Fruit fly (Drosophila melanogaster): Measurements from ENCODE around the gene CG14683.

CG14683 gene

DNA sequence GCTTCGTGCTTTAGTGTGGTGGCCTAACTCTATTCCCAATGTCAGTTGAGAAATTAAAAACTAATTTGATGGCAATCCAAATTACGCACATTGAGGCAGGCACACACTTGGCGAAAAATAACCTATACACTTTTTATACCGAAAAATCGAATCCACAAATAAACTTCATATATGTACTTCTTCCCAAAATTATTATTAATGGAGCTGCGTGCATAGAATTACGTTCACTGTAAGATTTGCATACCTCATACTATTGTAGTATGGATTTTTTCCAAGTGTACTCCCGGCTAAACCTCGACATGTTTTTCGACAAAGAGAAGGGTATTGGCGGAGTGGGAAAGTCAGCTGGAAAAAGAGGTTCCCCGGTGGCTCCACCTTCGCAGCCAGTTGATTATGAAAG, 12.2 kb upstream of the CG14683 start (continued):
- no peak for TF ChIP-seq CG4617 (GFP tag; optimal IDR thresholded peaks at IDR 0.05; ENCODE audit: borderline replicate concordance)
- TF ChIP-seq CG12104 (GFP tag; optimal IDR thresholded peaks at IDR 0.05) = peak; percentile 40
- peak; percentile 3 for TF ChIP-seq CG13624 (GFP tag; optimal IDR thresholded peaks at IDR 0.05)
- TF ChIP-seq CG9437 (GFP tag; optimal IDR thresholded peaks at IDR 0.05) = peak; percentile 30
- TF ChIP-seq HLH54F (GFP tag; optimal IDR thresholded peaks at IDR 0.05) = peak; percentile 32
- TF ChIP-seq MESR4 (GFP tag; optimal IDR thresholded peaks at IDR 0.05) = no peak
- TF ChIP-seq Nf-YA (GFP tag; IDR thresholded peaks at IDR 0.05) = 0 out of 2 replicates have a peak, but pooled peaks have one; percentile 18
- TF ChIP-seq D (optimal IDR thresholded peaks at IDR 0.05) = no peak
- peak; percentile 50 for TF ChIP-seq D (GFP tag; optimal IDR thresholded peaks at IDR 0.05)
- TF ChIP-seq CG3726 (GFP tag; IDR thresholded peaks at IDR 0.05) = peak; percentile 68; the same call in 1 of the 3 replicates
- 0 out of 2 replicates have a peak, but pooled peaks have one; percentile 27 for TF ChIP-seq CkIIα-i1 (GFP tag; IDR thresholded peaks at IDR 0.05)
- no peak for TF ChIP-seq C15 (GFP tag; IDR thresholded peaks at IDR 0.05)
- TF ChIP-seq CG17361 (GFP tag; IDR thresholded peaks at IDR 0.05) = peak; percentile 75
- TF ChIP-seq CG16779 (GFP tag; IDR thresholded peaks at IDR 0.05) = no peak
- peak in 1 of 2 experiments; percentile 83 for TF ChIP-seq Hr51 (GFP tag; optimal IDR thresholded peaks at IDR 0.05)
- no peak for TF ChIP-seq klu (GFP tag; IDR thresholded peaks at IDR 0.05)
- peak; percentile 78 for TF ChIP-seq CG10366 (GFP tag; IDR thresholded peaks at IDR 0.05)
- TF ChIP-seq CG17186 (GFP tag; optimal IDR thresholded peaks at IDR 0.05) = no peak
- TF ChIP-seq tna (GFP tag; IDR thresholded peaks at IDR 0.05; ENCODE audit: partially characterized antibody) = no peak
- TF ChIP-seq Sry-δ (GFP tag; optimal IDR thresholded peaks at IDR 0.05) = peak; percentile 21
- TF ChIP-seq wdn (GFP tag; IDR thresholded peaks at IDR 0.05) = no peak
- TF ChIP-seq CG6689 (GFP tag; IDR thresholded peaks at IDR 0.05) = peak; percentile 72
- peak; percentile 3 for TF ChIP-seq odd (GFP tag; optimal IDR thresholded peaks at IDR 0.05)
- no peak for TF ChIP-seq pan (optimal IDR thresholded peaks at IDR 0.05)
- TF ChIP-seq pan (GFP tag; optimal IDR thresholded peaks at IDR 0.05 in 1 of 2, IDR thresholded peaks at IDR 0.05 in 1 of 2) = peak in 1 of 2 experiments; percentile 76
- no peak for TF ChIP-seq BtbVII (GFP tag; optimal IDR thresholded peaks at IDR 0.05)
- 0 out of 3 replicates have a peak, but pooled peaks have one; percentile 17 for TF ChIP-seq CG7357 (GFP tag; IDR thresholded peaks at IDR 0.05)
- peak; percentile 19 for TF ChIP-seq CTCF (GFP tag; optimal IDR thresholded peaks at IDR 0.05)
- peak; percentile 16 for TF ChIP-seq tio (GFP tag; optimal IDR thresholded peaks at IDR 0.05)
- TF ChIP-seq trem (tag; optimal IDR thresholded peaks at IDR 0.05) = peak; percentile 7
- peak; percentile 57 for TF ChIP-seq lilli (GFP tag; optimal IDR thresholded peaks at IDR 0.05)
- peak; percentile 72 for TF ChIP-seq tap (tag; optimal IDR thresholded peaks at IDR 0.05)
- 0 out of 3 replicates have a peak, but pooled peaks have one; percentile 47 for TF ChIP-seq otp (GFP tag; IDR thresholded peaks at IDR 0.05)
- TF ChIP-seq CG12299 (tag; optimal IDR thresholded peaks at IDR 0.05) = no peak
- no peak for TF ChIP-seq insv (GFP tag; optimal IDR thresholded peaks at IDR 0.05)
- peak; percentile 80 for TF ChIP-seq HLH3B (GFP tag; IDR thresholded peaks at IDR 0.05)
- peak; percentile 63 for TF ChIP-seq org-1 (GFP tag; optimal IDR thresholded peaks at IDR 0.05)
- TF ChIP-seq CG6791 (GFP tag; IDR thresholded peaks at IDR 0.05; ENCODE audit: partially characterized antibody) = no peak
- no peak for TF ChIP-seq CG8290 (GFP tag; optimal IDR thresholded peaks at IDR 0.05)
- TF ChIP-seq CG8290 (tag; optimal IDR thresholded peaks at IDR 0.05) = peak in 1 of 2 experiments; percentile 63
- peak; percentile 25; the same call in 1 of the 2 replicates for TF ChIP-seq CG17612 (GFP tag; IDR thresholded peaks at IDR 0.05)
- TF ChIP-seq CG15514 (GFP tag; optimal IDR thresholded peaks at IDR 0.05) = no peak
- TF ChIP-seq CG15479 (GFP tag; optimal IDR thresholded peaks at IDR 0.05) = no peak
- TF ChIP-seq CG15269 (tag; optimal IDR thresholded peaks at IDR 0.05) = peak; percentile 73
- no peak for TF ChIP-seq Dll (GFP tag; IDR thresholded peaks at IDR 0.05; ENCODE audit: partially characterized antibody)
- TF ChIP-seq CG30403 (GFP tag; optimal IDR thresholded peaks at IDR 0.05) = peak; percentile 68
- 0 out of 3 replicates have a peak, but pooled peaks have one; percentile 14 for TF ChIP-seq CG2889 (GFP tag; IDR thresholded peaks at IDR 0.05)
- no peak for TF ChIP-seq disco-r (GFP tag; optimal IDR thresholded peaks at IDR 0.05)
- no peak for TF ChIP-seq CG12236 (GFP tag; optimal IDR thresholded peaks at IDR 0.05)
- TF ChIP-seq ATbp (GFP tag; optimal IDR thresholded peaks at IDR 0.05) = peak; percentile 42
- peak; percentile 10 for TF ChIP-seq CG13123 (GFP tag; optimal IDR thresholded peaks at IDR 0.05)
- TF ChIP-seq CG8478 (optimal IDR thresholded peaks at IDR 0.05) = no peak
- no peak for TF ChIP-seq CG11085 (GFP tag; IDR thresholded peaks at IDR 0.05)

Measured in whole organism, embryonic.